Fruit fly (Drosophila melanogaster) whole organism, embryonic: ENCODE results near the gene Ugt35A1.

Source experiments
- BEAF-32 ChIP-seq: fragments of 200-800 bp; sonication (Bioruptor generic); optimal IDR thresholded peaks from 3 replicates; lab custom pipeline; 2017; ENCODE audit warnings: missing biosample characterization, missing genetic modification characterization, mild to moderate bottlenecking, moderate library complexity, missing genetic modification reagents
- Bteb2 ChIP-seq: fragments of 200-800 bp; sonication (Bioruptor generic); optimal IDR thresholded peaks from 2 replicates; lab custom pipeline; 2016; ENCODE audit warnings: missing biosample characterization, missing genetic modification characterization
- CG10654 ChIP-seq: fragments of 200-800 bp; sonication (Bioruptor generic); optimal IDR thresholded peaks from 2 replicates; lab custom pipeline; 2016; ENCODE audit warnings: missing biosample characterization, missing genetic modification characterization
- CG11504 ChIP-seq: fragments of 200-800 bp; sonication (Bioruptor generic); optimal IDR thresholded peaks from 3 replicates; lab custom pipeline; 2019; ENCODE audit warnings: missing biosample characterization, mild to moderate bottlenecking, missing genetic modification characterization, moderate library complexity
- CG12071 ChIP-seq: fragments of 200-800 bp; sonication (Bioruptor generic); optimal IDR thresholded peaks from 3 replicates; lab custom pipeline; 2018; ENCODE audit warnings: missing biosample characterization, mild to moderate bottlenecking, missing genetic modification characterization
- CG13424 ChIP-seq: fragments of 200-800 bp; sonication (Bioruptor generic); optimal IDR thresholded peaks from 2 replicates; lab custom pipeline; 2019; ENCODE audit warnings: missing biosample characterization, mild to moderate bottlenecking, missing genetic modification characterization, moderate library complexity
- CG1602 ChIP-seq: fragments of 200-800 bp; sonication (Bioruptor generic); optimal IDR thresholded peaks from 3 replicates; lab custom pipeline; 2016; ENCODE audit warnings: missing biosample characterization, missing genetic modification characterization
- CG16813 ChIP-seq: fragments of 200-800 bp; sonication (Bioruptor generic); IDR thresholded peaks from 3 replicates; pipeline ENCODE4 v1.3.6; 2022; ENCODE audit warnings: missing biosample characterization, missing genetic modification characterization; ENCODE audit not compliant: partially characterized antibody
- CG17568 ChIP-seq: fragments of 200-800 bp; sonication (Bioruptor generic); optimal IDR thresholded peaks from 2 replicates; lab custom pipeline; 2018; ENCODE audit warnings: missing biosample characterization, mild to moderate bottlenecking, missing genetic modification characterization, moderate library complexity
- CG2129 ChIP-seq: fragments of 200-800 bp; sonication (Bioruptor generic); IDR thresholded peaks from 2 replicates; pipeline ENCODE4 v1.3.6; 2022; ENCODE audit warnings: missing biosample characterization, missing genetic modification characterization; ENCODE audit not compliant: partially characterized antibody
- CG2875 ChIP-seq: fragments of 200-800 bp; sonication (Bioruptor generic); optimal IDR thresholded peaks from 2 replicates; lab custom pipeline; 2017; ENCODE audit warnings: missing biosample characterization, mild to moderate bottlenecking, missing genetic modification characterization, missing genetic modification reagents
- CG30431 ChIP-seq: fragments of 200-800 bp; sonication (Bioruptor generic); optimal IDR thresholded peaks from 2 replicates; lab custom pipeline; 2017; ENCODE audit warnings: missing biosample characterization, missing genetic modification characterization
- CG31388 ChIP-seq: fragments of 200-800 bp; sonication (Bioruptor generic); optimal IDR thresholded peaks from 2 replicates; lab custom pipeline; 2016; ENCODE audit warnings: missing biosample characterization, missing genetic modification characterization
- CG33213 ChIP-seq: fragments of 200-800 bp; sonication (Bioruptor generic); optimal IDR thresholded peaks from 3 replicates; lab custom pipeline; 2016; ENCODE audit warnings: missing biosample characterization, missing genetic modification characterization
- CG3847 ChIP-seq: fragments of 200-800 bp; sonication (Bioruptor generic); IDR thresholded peaks from 2 replicates; pipeline ENCODE4 v1.3.6; 2022; ENCODE audit warnings: missing biosample characterization, missing genetic modification characterization
- CG6175 ChIP-seq: fragments of 200-800 bp; sonication (Bioruptor generic); IDR thresholded peaks from 3 replicates; pipeline ENCODE4 v1.3.6; 2022; ENCODE audit warnings: missing biosample characterization, missing genetic modification characterization
- CG7271 ChIP-seq: fragments of 200-800 bp; sonication (Bioruptor generic); optimal IDR thresholded peaks from 2 replicates; lab custom pipeline; 2018; ENCODE audit warnings: missing biosample characterization, mild to moderate bottlenecking, missing genetic modification characterization, moderate library complexity
- CG7357 ChIP-seq: fragments of 200-800 bp; sonication (Bioruptor generic); IDR thresholded peaks from 3 replicates; pipeline ENCODE4 v1.3.6; 2022; ENCODE audit warnings: missing biosample characterization, missing genetic modification characterization
- CG8944 ChIP-seq: fragments of 200-800 bp; sonication (Bioruptor generic); optimal IDR thresholded peaks from 3 replicates; lab custom pipeline; 2016; ENCODE audit warnings: missing biosample characterization, missing genetic modification characterization
- CG9932 ChIP-seq: fragments of 200-800 bp; sonication (Bioruptor generic); IDR thresholded peaks from 2 replicates; pipeline ENCODE4 v1.3.6; 2022; ENCODE audit warnings: missing biosample characterization, missing genetic modification characterization
- Dip2 ChIP-seq: fragments of 200-800 bp; sonication (Bioruptor generic); IDR thresholded peaks from 2 replicates; pipeline ENCODE4 v1.3.6; 2022; ENCODE audit warnings: missing biosample characterization, missing genetic modification characterization
- Gsc ChIP-seq: fragments of 200-800 bp; sonication (Bioruptor generic); IDR thresholded peaks from 2 replicates; pipeline ENCODE4 v1.3.6; 2022; ENCODE audit warnings: missing biosample characterization, missing genetic modification characterization
- HLH4C ChIP-seq: fragments of 200-800 bp; sonication (Bioruptor generic); IDR thresholded peaks from 3 replicates; pipeline ENCODE4 v1.3.6; 2022; ENCODE audit warnings: missing biosample characterization, missing genetic modification characterization; ENCODE audit not compliant: partially characterized antibody
- HLH54F ChIP-seq: fragments of 200-800 bp; sonication (Bioruptor generic); optimal IDR thresholded peaks from 3 replicates; lab custom pipeline; 2016; ENCODE audit warnings: missing biosample characterization, missing genetic modification characterization
- Hmx ChIP-seq: fragments of 200-800 bp; sonication (Bioruptor generic); optimal IDR thresholded peaks from 2 replicates; lab custom pipeline; 2016; ENCODE audit warnings: missing biosample characterization, missing genetic modification characterization
- Hr3 ChIP-seq: fragments of 200-800 bp; sonication (Bioruptor generic); optimal IDR thresholded peaks from 3 replicates; lab custom pipeline; 2016; ENCODE audit warnings: missing biosample characterization, missing genetic modification characterization
- Jarid2 ChIP-seq: fragments of 200-800 bp; sonication (Bioruptor generic); optimal IDR thresholded peaks from 3 replicates; lab custom pipeline; 2017; ENCODE audit warnings: mild to moderate bottlenecking, missing biosample characterization, missing genetic modification reagents, missing genetic modification characterization
- Kr ChIP-seq: fragments of 200-800 bp; sonication (Bioruptor generic); optimal IDR thresholded peaks from 2 replicates; lab custom pipeline; 2017; ENCODE audit warnings: missing biosample characterization, mild to moderate bottlenecking, missing genetic modification characterization
- Lhr ChIP-seq: fragments of 200-800 bp; sonication (Bioruptor generic); optimal IDR thresholded peaks from 3 replicates; lab custom pipeline; 2017; ENCODE audit warnings: mild to moderate bottlenecking, missing biosample characterization, missing genetic modification reagents, missing genetic modification characterization
- TFAM ChIP-seq: fragments of 200-800 bp; sonication (Bioruptor generic); optimal IDR thresholded peaks from 2 replicates; lab custom pipeline; 2017; ENCODE audit warnings: missing biosample characterization, missing genetic modification characterization, inconsistent platforms
- abd-A ChIP-seq: fragments of 200-800 bp; sonication (Bioruptor generic); optimal IDR thresholded peaks from 3 replicates; lab custom pipeline; 2019; ENCODE audit warnings: missing biosample characterization, mild to moderate bottlenecking, missing genetic modification characterization, moderate library complexity
- ash1 ChIP-seq: fragments of 200-800 bp; sonication (Bioruptor generic); optimal IDR thresholded peaks from 2 replicates; lab custom pipeline; 2018; ENCODE audit warnings: missing biosample characterization, mild to moderate bottlenecking, missing genetic modification characterization
- bbx ChIP-seq: fragments of 200-800 bp; sonication (Bioruptor generic); IDR thresholded peaks from 2 replicates; pipeline ENCODE4 v1.3.6; 2022; ENCODE audit warnings: missing biosample characterization, missing genetic modification characterization; ENCODE audit not compliant: partially characterized antibody
- bigmax ChIP-seq: fragments of 200-800 bp; sonication (Bioruptor generic); optimal IDR thresholded peaks from 2 replicates; lab custom pipeline; 2018; ENCODE audit warnings: missing biosample characterization, mild to moderate bottlenecking, missing genetic modification characterization
- cad ChIP-seq: fragments of >200 bp; optimal IDR thresholded peaks from 2 replicates; lab custom pipeline; 2017; ENCODE audit warnings: missing biosample characterization, missing genetic modification characterization
- cwo ChIP-seq: fragments of 200-800 bp; sonication (Bioruptor generic); optimal IDR thresholded peaks from 3 replicates; lab custom pipeline; 2017; ENCODE audit warnings: missing biosample characterization, missing genetic modification characterization, mild to moderate bottlenecking, moderate library complexity, missing genetic modification reagents
- dmrt99B ChIP-seq: fragments of 200-800 bp; sonication (Bioruptor generic); optimal IDR thresholded peaks from 2 replicates; lab custom pipeline; 2018; ENCODE audit warnings: missing biosample characterization, mild to moderate bottlenecking, missing genetic modification characterization, moderate library complexity
- fd64A ChIP-seq: fragments of 200-800 bp; sonication (Bioruptor generic); optimal IDR thresholded peaks from 3 replicates; lab custom pipeline; 2018; ENCODE audit warnings: missing biosample characterization, mild to moderate bottlenecking, missing genetic modification characterization
- fu2 ChIP-seq: fragments of 200-800 bp; sonication (Bioruptor generic); optimal IDR thresholded peaks from 2 replicates; lab custom pipeline; 2016; ENCODE audit warnings: missing biosample characterization, missing genetic modification characterization
- hbn ChIP-seq: fragments of 200-800 bp; sonication (Bioruptor generic); IDR thresholded peaks from 2 replicates; pipeline ENCODE4 v1.3.6; 2022; ENCODE audit warnings: missing biosample characterization, missing genetic modification characterization; ENCODE audit not compliant: partially characterized antibody
- mirr ChIP-seq: fragments of 200-800 bp; sonication (Bioruptor generic); optimal IDR thresholded peaks from 3 replicates; lab custom pipeline; 2018; ENCODE audit warnings: missing biosample characterization, mild to moderate bottlenecking, missing genetic modification characterization
- nom ChIP-seq: fragments of 200-800 bp; sonication (Bioruptor generic); optimal IDR thresholded peaks from 2 replicates; lab custom pipeline; 2017; ENCODE audit warnings: missing biosample characterization, missing genetic modification characterization, mild to moderate bottlenecking, moderate library complexity, missing genetic modification reagents
- pho ChIP-seq: fragments of 200-800 bp; sonication (Bioruptor generic); optimal IDR thresholded peaks from 2 replicates; lab custom pipeline; 2016; ENCODE audit warnings: missing biosample characterization, missing genetic modification characterization
- sob ChIP-seq: fragments of 200-800 bp; sonication (Bioruptor generic); IDR thresholded peaks from 2 replicates; pipeline ENCODE4 v1.3.6; 2022; ENCODE audit warnings: missing biosample characterization, missing genetic modification characterization
- twi ChIP-seq: fragments of 200-800 bp; optimal IDR thresholded peaks from 2 replicates; lab custom pipeline; 2019; ENCODE audit warnings: missing biosample characterization, mild to moderate bottlenecking, missing genetic modification characterization, moderate library complexity
- wek ChIP-seq: fragments of 200-800 bp; sonication (Bioruptor generic); optimal IDR thresholded peaks from 3 replicates; lab custom pipeline; 2018; ENCODE audit warnings: missing biosample characterization, mild to moderate bottlenecking, missing genetic modification characterization, moderate library complexity
- zen ChIP-seq: fragments of 200-800 bp; sonication (Bioruptor generic); optimal IDR thresholded peaks from 3 replicates; lab custom pipeline; 2018; ENCODE audit warnings: missing biosample characterization, mild to moderate bottlenecking, missing genetic modification characterization, moderate library complexity

Ugt35A1 gene

dm6 chr3R:11221437-11222230, 49.2 kb upstream of the Ugt35A1 start, which contains the start of the genes CG6693 and RpL3 (continued):
- peak; percentile 61 for TF ChIP-seq BEAF-32 (GFP tag; lab: Kevin White, UChicago)
- TF ChIP-seq CG10654 = peak; percentile 57

- TF ChIP-seq zen (tag; lab: Kevin White, UChicago) (no peak), nom (peak; percentile 3), CG30431 (GFP tag; lab: Kevin White, UChicago) (no peak), HLH54F (GFP tag; lab: Kevin White, UChicago) (no peak), sob (GFP tag; lab: Robert Waterston, UW) (no peak), TFAM (no peak), hbn (GFP tag; lab: Robert Waterston, UW) (no peak), cwo (no peak), abd-A (tag; lab: Kevin White, UChicago) (no peak), CG11504 (tag; lab: Kevin White, UChicago) (no peak), CG33213 (peak; percentile 9), CG2129 (no peak), HLH4C (0 out of 3 replicates have a peak, but pooled peaks have one; percentile 15), Gsc (no peak), Dip2 (GFP tag; lab: Robert Waterston, UW) (no peak), Bteb2 (no peak), pho (no peak), CG7357 (no peak; the same call in 2 of the 3 replicates), CG9932 (GFP tag; lab: Robert Waterston, UW) (no peak), fu2 (no peak), CG8944 (GFP tag; lab: Kevin White, UChicago) (no peak), ash1 (GFP tag; lab: Kevin White, UChicago) (no peak), CG7271 (no peak), CG17568 (GFP tag; lab: Kevin White, UChicago) (no peak), Kr (no peak), CG31388 (no peak), mirr (GFP tag; lab: Kevin White, UChicago) (no peak), dmrt99B (tag; lab: Kevin White, UChicago) (no peak), twi (tag; lab: Kevin White, UChicago) (no peak), Jarid2 (no peak), fd64A (GFP tag; lab: Kevin White, UChicago) (no peak), cad (GFP tag; lab: Kevin White, UChicago) (no peak), Hmx (GFP tag; lab: Kevin White, UChicago) (peak; percentile 1), wek (GFP tag; lab: Kevin White, UChicago) (no peak), CG6175 (GFP tag; lab: Robert Waterston, UW) (no peak), CG16813 (GFP tag; lab: Robert Waterston, UW) (no peak), bigmax (no peak), CG1602 (GFP tag; lab: Kevin White, UChicago) (no peak), CG2875 (no peak), Lhr (GFP tag; lab: Kevin White, UChicago) (no peak), CG12071 (GFP tag; lab: Kevin White, UChicago) (no peak), CG3847 (GFP tag; lab: Robert Waterston, UW) (no peak), CG13424 (peak; percentile 22), bbx (GFP tag; lab: Robert Waterston, UW) (no peak), Hr3 (no peak)
These were observed 47.4 kb upstream of the Ugt35A1 start, which contains the start of gene CG6689 for dm6 chr3R:11219883-11220282. Gene CG6689 (minus strand): TSS chr3R:11220064.
